Worm (Caenorhabditis elegans) whole organism, young adult: ENCODE measurements around the gene srh-40.

Experiments
- B0019.2 ChIP-seq: fragments of 200-800 bp; sonication (Bioruptor generic); conservative IDR thresholded peaks from 2 replicates; pipeline ENCODE4 v1.3.6; 2022; ENCODE audit warnings: missing genetic modification reagents, missing genetic modification characterization, missing compliant biosample characterization
- B0035.1 ChIP-seq: sonication (generic microtip); optimal IDR thresholded peaks from 2 replicates; lab custom pipeline; 2016; ENCODE audit warnings: missing genetic modification characterization, mild to moderate bottlenecking, missing compliant biosample characterization, missing genotype, missing genetic modification reagents
- D2030.7 ChIP-seq: fragments of 200-800 bp; sonication (Bioruptor generic); IDR thresholded peaks from 2 replicates; pipeline ENCODE4 v1.3.6; 2022; ENCODE audit warnings: missing genetic modification reagents, missing genetic modification characterization, missing compliant biosample characterization
- F37B4.10 ChIP-seq: fragments of 200-800 bp; sonication (Bioruptor generic); IDR thresholded peaks from 2 replicates; pipeline ENCODE4 v1.3.6; 2022; ENCODE audit warnings: missing genetic modification characterization, missing compliant biosample characterization
- F55B11.4 ChIP-seq: sonication (generic microtip); optimal IDR thresholded peaks from 2 replicates; lab custom pipeline; 2016; ENCODE audit warnings: missing compliant biosample characterization, missing genetic modification characterization, borderline replicate concordance; ENCODE audit not compliant: insufficient read depth
- K12H6.12 ChIP-seq: fragments of 200-800 bp; sonication (Bioruptor generic); optimal IDR thresholded peaks from 2 replicates; lab custom pipeline; 2018; ENCODE audit warnings: mild to moderate bottlenecking, missing genetic modification characterization, missing compliant biosample characterization
- Y53F4B.3 ChIP-seq: fragments of 200-800 bp; sonication (Bioruptor generic); IDR thresholded peaks from 2 replicates; pipeline ENCODE4 v1.3.6; 2022; ENCODE audit warnings: missing genetic modification reagents, missing genetic modification characterization, missing compliant biosample characterization
- Y53G8AR.9 ChIP-seq: fragments of 200-800 bp; sonication (Bioruptor generic); conservative IDR thresholded peaks from 2 replicates; pipeline ENCODE4 v1.3.6; 2022; ENCODE audit warnings: missing genetic modification reagents, missing genetic modification characterization, missing compliant biosample characterization
- Y79H2A.3 ChIP-seq: fragments of 200-800 bp; sonication (Bioruptor generic); conservative IDR thresholded peaks from 2 replicates; pipeline ENCODE4 v1.3.6; 2022; ENCODE audit warnings: missing genetic modification reagents, missing genetic modification characterization, missing compliant biosample characterization
- Y95B8A.8 ChIP-seq: fragments of 200-800 bp; sonication (Bioruptor generic); IDR thresholded peaks from 2 replicates; pipeline ENCODE4 v1.3.6; 2022; ENCODE audit warnings: missing genetic modification reagents, missing genetic modification characterization, missing compliant biosample characterization
- akir-1 ChIP-seq: fragments of 200-800 bp; sonication (Bioruptor generic); optimal IDR thresholded peaks from 2 replicates; lab custom pipeline; 2018; ENCODE audit warnings: mild to moderate bottlenecking, missing genetic modification characterization, moderate library complexity, missing compliant biosample characterization
- atf-7 ChIP-seq: sonication (generic microtip); optimal IDR thresholded peaks from 2 replicates; lab custom pipeline; 2017; ENCODE audit warnings: mild to moderate bottlenecking, missing genetic modification characterization, missing compliant biosample characterization
- attf-3 ChIP-seq: fragments of 200-800 bp; sonication (Bioruptor generic); conservative IDR thresholded peaks from 2 replicates; pipeline ENCODE4 v1.3.6; 2022; ENCODE audit warnings: missing genetic modification reagents, missing genetic modification characterization, missing compliant biosample characterization
- attf-6 ChIP-seq: fragments of 200-800 bp; sonication (Bioruptor generic); IDR thresholded peaks from 2 replicates; pipeline ENCODE4 v1.3.6; 2022; ENCODE audit warnings: missing genetic modification reagents, missing genetic modification characterization, missing compliant biosample characterization
- cebp-2 ChIP-seq: fragments of 200-800 bp; sonication (Bioruptor generic); IDR thresholded peaks from 2 replicates; pipeline ENCODE4 v1.3.6; 2022; ENCODE audit warnings: missing genetic modification characterization, missing compliant biosample characterization
- die-1 ChIP-seq: sonication (generic microtip); optimal IDR thresholded peaks from 2 replicates; lab custom pipeline; 2016; ENCODE audit warnings: missing genotype, mild to moderate bottlenecking, missing genetic modification characterization, missing compliant biosample characterization
- dox-1 ChIP-seq: fragments of 200-800 bp; sonication (Bioruptor generic); IDR thresholded peaks from 2 replicates; pipeline ENCODE4 v1.3.6; 2022; ENCODE audit warnings: missing genetic modification reagents, missing genetic modification characterization, missing compliant biosample characterization
- dpff-1 ChIP-seq: sonication (generic microtip); optimal IDR thresholded peaks from 2 replicates; lab custom pipeline; 2017; ENCODE audit warnings: mild to moderate bottlenecking, missing genetic modification characterization, missing compliant biosample characterization
- ekl-4 ChIP-seq: fragments of 200-800 bp; sonication (Bioruptor generic); IDR thresholded peaks from 2 replicates; pipeline ENCODE4 v1.3.6; 2022; ENCODE audit warnings: missing genetic modification reagents, missing genetic modification characterization, missing compliant biosample characterization
- fkh-3 ChIP-seq: sonication (generic microtip); optimal IDR thresholded peaks from 2 replicates; lab custom pipeline; 2016; ENCODE audit warnings: mild to moderate bottlenecking, missing genetic modification characterization, missing compliant biosample characterization
- hlh-26 ChIP-seq: fragments of 200-800 bp; sonication (Bioruptor generic); conservative IDR thresholded peaks from 2 replicates; pipeline ENCODE4 v1.3.6; 2022; ENCODE audit warnings: missing genetic modification reagents, missing genetic modification characterization, missing compliant biosample characterization
- hsf-1 ChIP-seq: fragments of 200-800 bp; sonication (Bioruptor generic); IDR thresholded peaks from 2 replicates; pipeline ENCODE4 v1.3.6; 2022; ENCODE audit warnings: missing genetic modification reagents, missing genetic modification characterization, missing compliant biosample characterization
- lsl-1 ChIP-seq: fragments of 200-800 bp; sonication (Bioruptor generic); optimal IDR thresholded peaks from 2 replicates; lab custom pipeline; 2018; ENCODE audit warnings: mild to moderate bottlenecking, missing genetic modification characterization, moderate library complexity, missing compliant biosample characterization
- lsy-27 ChIP-seq: sonication (generic microtip); optimal IDR thresholded peaks from 2 replicates; lab custom pipeline; 2017; ENCODE audit warnings: missing genetic modification characterization, mild to moderate bottlenecking, missing compliant biosample characterization, antibody characterized with exemption, missing genotype, borderline replicate concordance; ENCODE audit not compliant: insufficient read depth
- madf-8 ChIP-seq: fragments of 200-800 bp; sonication (Bioruptor generic); conservative IDR thresholded peaks from 2 replicates; pipeline ENCODE4 v1.3.6; 2022; ENCODE audit warnings: missing genetic modification reagents, missing genetic modification characterization, missing compliant biosample characterization
- mcd-1 ChIP-seq: fragments of 200-800 bp; sonication (Bioruptor generic); IDR thresholded peaks from 2 replicates; pipeline ENCODE4 v1.3.6; 2022; ENCODE audit warnings: missing genetic modification reagents, missing genetic modification characterization, missing compliant biosample characterization
- mel-28 ChIP-seq: sonication (generic microtip); optimal IDR thresholded peaks from 2 replicates; lab custom pipeline; 2016; ENCODE audit warnings: borderline replicate concordance, mild to moderate bottlenecking, missing genetic modification characterization, missing compliant biosample characterization
- nfyb-1 ChIP-seq: fragments of 200-800 bp; sonication (Bioruptor generic); IDR thresholded peaks from 2 replicates; pipeline ENCODE4 v1.3.6; 2022; ENCODE audit warnings: missing genetic modification reagents, missing genetic modification characterization, missing compliant biosample characterization
- nhr-120 ChIP-seq: fragments of 200-800 bp; sonication (Bioruptor generic); IDR thresholded peaks from 2 replicates; pipeline ENCODE4 v1.3.6; 2022; ENCODE audit warnings: missing genetic modification characterization, missing compliant biosample characterization
- nhr-80 ChIP-seq: sonication (generic microtip); optimal IDR thresholded peaks from 2 replicates; lab custom pipeline; 2016; ENCODE audit warnings: missing genetic modification characterization, missing compliant biosample characterization
- nhr-90 ChIP-seq: sonication (generic microtip); optimal IDR thresholded peaks from 2 replicates; lab custom pipeline; 2016; ENCODE audit warnings: missing genotype, mild to moderate bottlenecking, missing genetic modification characterization, missing compliant biosample characterization
- pbrm-1 ChIP-seq: fragments of 200-800 bp; sonication (Bioruptor generic); IDR thresholded peaks from 2 replicates; pipeline ENCODE4 v1.3.6; 2022; ENCODE audit warnings: missing genetic modification reagents, missing genetic modification characterization, missing compliant biosample characterization
- rec-8 ChIP-seq, 2 experiments: sonication (generic microtip); optimal IDR thresholded peaks; 2 replicates each; lab custom pipeline; 2016; ENCODE audit warnings: mild to moderate bottlenecking in 2 of 2, missing genetic modification characterization in 2 of 2, missing genetic modification reagents in 2 of 2, missing genotype in 2 of 2, missing biosample characterization in 1 of 2, missing compliant biosample characterization in 1 of 2, moderate library complexity in 1 of 2
- snpc-1.3 ChIP-seq: sonication (generic microtip); optimal IDR thresholded peaks from 2 replicates; lab custom pipeline; 2017; ENCODE audit warnings: missing genetic modification characterization, mild to moderate bottlenecking, missing compliant biosample characterization, antibody characterized with exemption, moderate library complexity, missing genotype, missing genetic modification reagents; ENCODE audit not compliant: insufficient read depth
- tbx-9 ChIP-seq: sonication (generic microtip); optimal IDR thresholded peaks from 2 replicates; lab custom pipeline; 2016; ENCODE audit warnings: borderline replicate concordance, missing genetic modification characterization, inconsistent platforms, missing compliant biosample characterization
- ztf-18 ChIP-seq: sonication (generic microtip); optimal IDR thresholded peaks from 2 replicates; lab custom pipeline; 2016; ENCODE audit warnings: missing genotype, mild to moderate bottlenecking, missing genetic modification characterization, missing compliant biosample characterization
- ztf-28 ChIP-seq: fragments of 200-800 bp; sonication (Bioruptor generic); IDR thresholded peaks from 2 replicates; pipeline ENCODE4 v1.3.6; 2022; ENCODE audit warnings: missing genetic modification reagents, missing genetic modification characterization, missing compliant biosample characterization
- ztf-6 ChIP-seq: fragments of 200-800 bp; sonication (Bioruptor generic); IDR thresholded peaks from 2 replicates; pipeline ENCODE4 v1.3.6; 2022; ENCODE audit warnings: missing genetic modification reagents, missing genetic modification characterization, missing compliant biosample characterization

srh-40 gene

ce11 chrIII:6581585-6581984 is 29.0 kb upstream of the srh-40 start, which contains the start of gene acr-21:
acr-21 (plus strand) TSS chrIII:6581885.
- no peak for TF ChIP-seq nhr-80
- TF ChIP-seq, all 124 proteins: peak for 0

ce11 chrIII:6587564-6587963 is 23.1 kb upstream of the srh-40 start, which contains the start of gene ddo-3:
ddo-3 (plus strand) TSS chrIII:6587864.
- TF ChIP-seq mcd-1 (GFP tag; lab: Robert Waterston, UW) (no peak), Y95B8A.8 (GFP tag; lab: Robert Waterston, UW) (no peak), K12H6.12 (no peak), lsy-27 (tag; lab: Kevin White, UChicago) (no peak), D2030.7 (GFP tag; lab: Robert Waterston, UW) (no peak), nhr-80 (no peak), madf-8 (GFP tag; lab: Robert Waterston, UW) (no peak), ztf-6 (GFP tag; lab: Robert Waterston, UW) (no peak), B0035.1 (tag; lab: Kevin White, UChicago) (no peak), snpc-1.3 (tag; lab: Kevin White, UChicago) (no peak)

ce11 chrIII:6589499-6589898 is 21.1 kb upstream of the srh-40 start:
- TF ChIP-seq fkh-3 (tag; lab: Kevin White, UChicago) (no peak), nhr-80 (no peak), nhr-120 (GFP tag; lab: Robert Waterston, UW) (no peak), Y79H2A.3 (GFP tag; lab: Robert Waterston, UW) (no peak), nhr-90 (tag; lab: Kevin White, UChicago) (no peak), mel-28 (tag; lab: Kevin White, UChicago) (no peak), B0019.2 (GFP tag; lab: Robert Waterston, UW) (no peak), lsl-1 (GFP tag; lab: Kevin White, UChicago) (no peak), ekl-4 (GFP tag; lab: Robert Waterston, UW) (no peak), Y53G8AR.9 (no peak), pbrm-1 (GFP tag; lab: Robert Waterston, UW) (no peak), tbx-9 (tag; lab: Kevin White, UChicago) (no peak), ztf-28 (GFP tag; lab: Robert Waterston, UW) (no peak), attf-6 (no peak), Y53F4B.3 (GFP tag; lab: Robert Waterston, UW) (no peak), hsf-1 (GFP tag; lab: Robert Waterston, UW) (no peak)

- TF ChIP-seq atf-7 (tag; lab: Kevin White, UChicago) = peak; percentile 25
- no peak for TF ChIP-seq fkh-3 (tag; lab: Kevin White, UChicago)
Observed at ce11 chrIII:6592075-6592474, 18.5 kb upstream of the srh-40 start, which contains the start of gene F20H11.1. F20H11.1 (minus strand) TSS chrIII:6592175.

ce11 chrIII:6594069-6594468 is 16.6 kb upstream of the srh-40 start:
- TF ChIP-seq B0035.1 (tag; lab: Kevin White, UChicago) (no peak), ztf-18 (tag; lab: Kevin White, UChicago) (no peak), F37B4.10 (no peak), hlh-26 (GFP tag; lab: Robert Waterston, UW) (no peak), F55B11.4 (tag; lab: Kevin White, UChicago) (no peak), cebp-2 (GFP tag; lab: Robert Waterston, UW) (no peak), attf-6 (no peak), rec-8 (tag; optimal IDR thresholded peaks at IDR 0.05; lab: Kevin White, UChicago) (no peak), die-1 (tag; lab: Kevin White, UChicago) (no peak), dpff-1 (tag; lab: Kevin White, UChicago) (no peak), attf-3 (no peak), nhr-80 (no peak), dox-1 (GFP tag; lab: Robert Waterston, UW) (no peak), nfyb-1 (GFP tag; lab: Robert Waterston, UW) (no peak), akir-1 (GFP tag; lab: Kevin White, UChicago) (no peak)
